Fruit fly (Drosophila melanogaster): ENCODE data around the gene CG13358.

dm6 chrX:775184-775583 is 29.5 kb downstream of the CG13358 start:
- TF ChIP-seq h (optimal IDR thresholded peaks at IDR 0.05), result no peak
- TF ChIP-seq psq (optimal IDR thresholded peaks at IDR 0.05), result no peak
- no peak for TF ChIP-seq Myc (optimal IDR thresholded peaks at IDR 0.05)
- TF ChIP-seq Sin3A (optimal IDR thresholded peaks at IDR 0.05), result no peak
- TF ChIP-seq insv (optimal IDR thresholded peaks at IDR 0.05), result no peak

Data from Kc167 (cell line).